Fruit fly (Drosophila melanogaster): ENCODE results near the gene Ser.

DNA sequence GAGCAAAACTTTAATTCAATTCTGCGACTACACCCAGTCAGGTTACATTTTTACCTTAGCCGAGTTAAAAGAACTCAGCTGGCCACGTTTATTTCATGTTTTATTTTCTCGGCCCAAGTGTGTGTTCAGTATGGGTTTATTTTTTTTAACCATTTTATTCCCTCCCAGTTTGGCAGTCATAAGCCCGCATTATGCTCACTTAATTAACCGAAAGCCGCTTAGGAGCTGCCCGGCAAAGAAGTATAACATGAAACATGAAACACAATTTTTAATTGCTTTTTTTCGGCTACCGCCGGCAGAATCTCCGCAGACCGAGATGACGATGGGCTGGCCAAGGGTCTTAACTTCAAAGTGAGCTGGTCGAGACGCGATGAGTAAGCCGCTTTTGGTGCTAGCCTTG lies 7.2 kb downstream of the Ser start:
- TF ChIP-seq CG8478 (optimal IDR thresholded peaks at IDR 0.05) (no peak), CTCF (optimal IDR thresholded peaks at IDR 0.05) (no peak)

All from S2 (cell line).